Worm (Caenorhabditis elegans) whole organism, L4 larva: ENCODE measurements around the gene unc-17.
A peak's percentile ranks its signal among the peaks of the same experiment; 100 is the strongest.

ENCODE experiments used
- D1046.2 ChIP-seq: fragments of 200-800 bp; sonication (Bioruptor generic); IDR thresholded peaks from 2 replicates; pipeline ENCODE4 v1.3.6; 2022; ENCODE audit warnings: missing genetic modification characterization, missing compliant biosample characterization
- F10B5.3 ChIP-seq: sonication (generic microtip); optimal IDR thresholded peaks from 2 replicates; lab custom pipeline; 2016; ENCODE audit warnings: mild to moderate bottlenecking, missing genetic modification characterization, missing compliant biosample characterization
- F26F4.8 ChIP-seq: fragments of 200-800 bp; sonication (Bioruptor generic); conservative IDR thresholded peaks from 2 replicates; pipeline ENCODE4 v1.3.6; 2022; ENCODE audit warnings: missing genetic modification characterization, missing compliant biosample characterization
- F44E2.7 ChIP-seq: fragments of 200-800 bp; sonication (Bioruptor generic); IDR thresholded peaks from 2 replicates; pipeline ENCODE4 v2.1.2; 2022; ENCODE audit warnings: missing genetic modification characterization, missing compliant biosample characterization
- F49E8.2 ChIP-seq: sonication (generic microtip); optimal IDR thresholded peaks from 2 replicates; lab custom pipeline; 2016; ENCODE audit warnings: missing compliant biosample characterization, mild to moderate bottlenecking, missing genetic modification characterization, borderline replicate concordance
- T26A8.4 ChIP-seq: fragments of 200-800 bp; sonication (Bioruptor generic); IDR thresholded peaks from 2 replicates; pipeline ENCODE4 v1.3.6; 2022; ENCODE audit warnings: missing genetic modification characterization, missing compliant biosample characterization
- Y75B8A.6 ChIP-seq: fragments of 200-800 bp; sonication (Bioruptor generic); IDR thresholded peaks from 2 replicates; pipeline ENCODE4 v1.3.6; 2022; ENCODE audit warnings: missing genetic modification reagents, missing genetic modification characterization, missing compliant biosample characterization
- ZK337.2 ChIP-seq: fragments of 200-800 bp; sonication (Bioruptor generic); IDR thresholded peaks from 2 replicates; pipeline ENCODE4 v1.3.6; 2022; ENCODE audit warnings: missing genetic modification reagents, missing genetic modification characterization, missing compliant biosample characterization
- aha-1 ChIP-seq: fragments of 150-350 bp; peaks from one replicate; lab custom pipeline; 2014; ENCODE audit warnings: missing biosample characterization, missing genetic modification characterization
- ama-1 ChIP-seq: fragments of 150-350 bp; optimal IDR thresholded peaks from 2 replicates; lab custom pipeline; 2014; ENCODE audit warnings: inconsistent platforms, mixed read lengths
- arid-1 ChIP-seq: fragments of 200-800 bp; sonication (Bioruptor generic); conservative IDR thresholded peaks from 2 replicates; pipeline ENCODE4 v1.3.6; 2022; ENCODE audit warnings: missing genetic modification reagents, missing genetic modification characterization, missing compliant biosample characterization
- attf-4 ChIP-seq: sonication (generic microtip); optimal IDR thresholded peaks from 3 replicates; lab custom pipeline; 2017; ENCODE audit warnings: missing biosample characterization, missing genetic modification characterization
- ceh-28 ChIP-seq: fragments of 150-350 bp; optimal IDR thresholded peaks from 2 replicates; lab custom pipeline; 2014; ENCODE audit warnings: missing biosample characterization, missing genetic modification reagents, missing genetic modification characterization
- ceh-32 ChIP-seq: sonication (generic microtip); optimal IDR thresholded peaks from 2 replicates; lab custom pipeline; 2016; ENCODE audit warnings: mild to moderate bottlenecking, missing genetic modification characterization, missing compliant biosample characterization; ENCODE audit not compliant: poor library complexity
- ceh-44 ChIP-seq: fragments of 200-800 bp; sonication (Bioruptor generic); IDR thresholded peaks from 2 replicates; pipeline ENCODE4 v1.3.6; 2022; ENCODE audit warnings: missing genetic modification reagents, missing genetic modification characterization, missing compliant biosample characterization
- ceh-62 ChIP-seq: sonication (generic microtip); optimal IDR thresholded peaks from 2 replicates; lab custom pipeline; 2017; ENCODE audit warnings: missing biosample characterization, missing genetic modification characterization
- ctbp-1 ChIP-seq: fragments of 200-800 bp; sonication (Bioruptor generic); IDR thresholded peaks from 2 replicates; pipeline ENCODE4 v1.3.6; 2022; ENCODE audit warnings: missing genetic modification reagents, missing genetic modification characterization, missing compliant biosample characterization
- dmd-9 ChIP-seq: fragments of 200-800 bp; sonication (Bioruptor generic); IDR thresholded peaks from 2 replicates; pipeline ENCODE4 v1.3.6; 2022; ENCODE audit warnings: missing genetic modification reagents, missing genetic modification characterization, missing compliant biosample characterization
- dpl-1 ChIP-seq: fragments of 150-350 bp; optimal IDR thresholded peaks from 2 replicates; lab custom pipeline; 2014; ENCODE audit warnings: missing biosample characterization, missing genetic modification reagents, missing genetic modification characterization
- duxl-1 ChIP-seq: sonication (generic microtip); optimal IDR thresholded peaks from 2 replicates; lab custom pipeline; 2016; ENCODE audit warnings: mild to moderate bottlenecking, missing genetic modification characterization, moderate library complexity, missing compliant biosample characterization; ENCODE audit not compliant: poor library complexity
- egl-27 ChIP-seq: sonication (generic microtip); optimal IDR thresholded peaks from 3 replicates; lab custom pipeline; 2017; ENCODE audit warnings: missing biosample characterization, missing genetic modification reagents, missing genetic modification characterization
- fkh-10 ChIP-seq: fragments of 150-350 bp; optimal IDR thresholded peaks from 2 replicates; lab custom pipeline; 2014; ENCODE audit warnings: missing biosample characterization, missing genetic modification reagents, missing genetic modification characterization
- fos-1 ChIP-seq: fragments of 150-350 bp; optimal IDR thresholded peaks from 2 replicates; lab custom pipeline; 2014; ENCODE audit warnings: missing biosample characterization, missing genetic modification characterization
- hlh-11 ChIP-seq: fragments of 200-800 bp; sonication (Bioruptor generic); optimal IDR thresholded peaks from 2 replicates; lab custom pipeline; 2018; ENCODE audit warnings: mild to moderate bottlenecking, missing genetic modification characterization, missing compliant biosample characterization
- hlh-30 ChIP-seq: sonication (generic microtip); optimal IDR thresholded peaks from 2 replicates; lab custom pipeline; 2017; ENCODE audit warnings: antibody characterized with exemption, mild to moderate bottlenecking, missing genetic modification characterization, missing compliant biosample characterization; ENCODE audit not compliant: insufficient read depth
- hmg-1.1 ChIP-seq: fragments of 200-800 bp; sonication (Bioruptor generic); IDR thresholded peaks from 2 replicates; pipeline ENCODE4 v1.3.6; 2022; ENCODE audit warnings: missing genetic modification reagents, missing genetic modification characterization, missing compliant biosample characterization
- lim-7 ChIP-seq: fragments of 200-800 bp; sonication (Bioruptor generic); IDR thresholded peaks from 2 replicates; pipeline ENCODE4 v1.3.6; 2022; ENCODE audit warnings: missing genetic modification characterization, missing compliant biosample characterization
- lin-1 ChIP-seq: fragments of 200-800 bp; sonication (Bioruptor generic); IDR thresholded peaks from 2 replicates; pipeline ENCODE4 v1.3.6; 2022; ENCODE audit warnings: missing genetic modification reagents, missing genetic modification characterization, missing compliant biosample characterization
- lin-38 ChIP-seq: fragments of 200-800 bp; sonication (Bioruptor generic); IDR thresholded peaks from 2 replicates; pipeline ENCODE4 v1.3.6; 2022; ENCODE audit warnings: missing genetic modification reagents, missing genetic modification characterization, missing compliant biosample characterization
- lin-39 ChIP-seq: fragments of 150-350 bp; optimal IDR thresholded peaks from 2 replicates; lab custom pipeline; 2014; ENCODE audit warnings: missing biosample characterization, missing genetic modification reagents, missing genetic modification characterization
- lir-3 ChIP-seq: sonication (generic microtip); optimal IDR thresholded peaks from 2 replicates; lab custom pipeline; 2016; ENCODE audit warnings: mild to moderate bottlenecking, missing genetic modification characterization, missing compliant biosample characterization
- mdl-1 ChIP-seq, 2 experiments: fragments of 150-350 bp in 1 of 2; sonication (generic microtip) in 1 of 2; optimal IDR thresholded peaks; 2 replicates each; lab custom pipeline; 2014 to 2017; ENCODE audit warnings: missing biosample characterization in 2 of 2, missing genetic modification characterization in 2 of 2
- mdt-29 ChIP-seq: fragments of 200-800 bp; sonication (Bioruptor generic); IDR thresholded peaks from 2 replicates; pipeline ENCODE4 v1.3.6; 2022; ENCODE audit warnings: missing genetic modification reagents, missing genetic modification characterization, missing compliant biosample characterization
- mep-1 ChIP-seq: fragments of 150-350 bp; sonication (generic microtip); optimal IDR thresholded peaks from 3 replicates; lab custom pipeline; 2014; ENCODE audit warnings: missing biosample characterization, missing genetic modification characterization
- mes-2 ChIP-seq: sonication (generic microtip); optimal IDR thresholded peaks from 2 replicates; lab custom pipeline; 2016; ENCODE audit warnings: missing genotype, mild to moderate bottlenecking, missing genetic modification characterization, missing compliant biosample characterization; ENCODE audit not compliant: poor library complexity, severe bottlenecking
- nhr-111 ChIP-seq: fragments of 200-800 bp; sonication (Bioruptor generic); optimal IDR thresholded peaks from 2 replicates; lab custom pipeline; 2018; ENCODE audit warnings: mild to moderate bottlenecking, missing genetic modification characterization, missing compliant biosample characterization
- nhr-237 ChIP-seq: sonication (generic microtip); optimal IDR thresholded peaks from 2 replicates; lab custom pipeline; 2017; ENCODE audit warnings: missing biosample characterization, missing genetic modification characterization
- nhr-25 ChIP-seq: sonication (generic microtip); optimal IDR thresholded peaks from 2 replicates; lab custom pipeline; 2017; ENCODE audit warnings: missing genetic modification characterization, mild to moderate bottlenecking, missing compliant biosample characterization, antibody characterized with exemption, moderate library complexity, borderline replicate concordance; ENCODE audit not compliant: insufficient read depth
- nhr-28 ChIP-seq: fragments of 150-350 bp; optimal IDR thresholded peaks from 2 replicates; lab custom pipeline; 2014; ENCODE audit warnings: missing biosample characterization, missing genetic modification characterization
- nhr-76 ChIP-seq: fragments of 150-350 bp; optimal IDR thresholded peaks from 2 replicates; lab custom pipeline; 2014; ENCODE audit warnings: missing biosample characterization, missing genetic modification characterization
- nhr-77 ChIP-seq: fragments of 150-350 bp; optimal IDR thresholded peaks from 2 replicates; lab custom pipeline; 2014; ENCODE audit warnings: missing biosample characterization, missing genetic modification characterization
- saeg-2 ChIP-seq: fragments of 200-800 bp; sonication (Bioruptor generic); IDR thresholded peaks from 2 replicates; pipeline ENCODE4 v1.3.6; 2022; ENCODE audit warnings: missing genetic modification reagents, missing genetic modification characterization, missing compliant biosample characterization
- sdz-12 ChIP-seq: fragments of 200-800 bp; sonication (Bioruptor generic); optimal IDR thresholded peaks from 2 replicates; lab custom pipeline; 2018; ENCODE audit warnings: mild to moderate bottlenecking, missing genetic modification characterization, missing compliant biosample characterization
- skn-1 ChIP-seq: fragments of 150-350 bp; optimal IDR thresholded peaks from 2 replicates; lab custom pipeline; 2014; ENCODE audit warnings: missing biosample characterization, missing genetic modification characterization
- snpc-4 ChIP-seq: fragments of 150-350 bp; optimal IDR thresholded peaks from 2 replicates; lab custom pipeline; 2014; ENCODE audit warnings: missing biosample characterization, missing genetic modification characterization
- spr-1 ChIP-seq: sonication (generic microtip); optimal IDR thresholded peaks from 2 replicates; lab custom pipeline; 2016; ENCODE audit warnings: mild to moderate bottlenecking, missing genetic modification characterization, missing compliant biosample characterization
- tag-97 ChIP-seq: fragments of 200-800 bp; sonication (Bioruptor generic); IDR thresholded peaks from 2 replicates; pipeline ENCODE4 v1.3.6; 2022; ENCODE audit warnings: missing genetic modification characterization, missing compliant biosample characterization
- zfp-2 ChIP-seq: sonication (generic microtip); optimal IDR thresholded peaks from 2 replicates; lab custom pipeline; 2016; ENCODE audit warnings: mild to moderate bottlenecking, missing genetic modification characterization, missing compliant biosample characterization
- zfp-3 ChIP-seq: fragments of 200-800 bp; sonication (Bioruptor generic); conservative IDR thresholded peaks from 2 replicates; pipeline ENCODE4 v1.3.6; 2022; ENCODE audit warnings: missing genetic modification reagents, missing genetic modification characterization, missing compliant biosample characterization
- zip-11 ChIP-seq: fragments of 200-800 bp; sonication (Bioruptor generic); IDR thresholded peaks from 2 replicates; pipeline ENCODE4 v1.3.6; 2022; ENCODE audit warnings: missing genetic modification characterization, missing compliant biosample characterization
- ztf-11 ChIP-seq: fragments of 150-350 bp; optimal IDR thresholded peaks from 2 replicates; lab custom pipeline; 2014; ENCODE audit warnings: missing biosample characterization, missing genetic modification characterization
- ztf-7 ChIP-seq: fragments of 150-350 bp; optimal IDR thresholded peaks from 2 replicates; lab custom pipeline; 2014; ENCODE audit warnings: missing biosample characterization, missing genetic modification characterization

unc-17 gene

ce11 chrIV:3636528-3637129, 12.1 kb upstream of the unc-17 start, which contains the start of gene madf-9 (continued):
- peak; percentile 94 for TF ChIP-seq hmg-1.1 (GFP tag; lab: Robert Waterston, UW)
- TF ChIP-seq sdz-12 (GFP tag; lab: Kevin White, UChicago) = no peak
- TF ChIP-seq mep-1 = peak; percentile 68
- peak; percentile 18 for TF ChIP-seq dpl-1 (GFP tag; lab: Kevin White, UChicago)
- TF ChIP-seq ceh-44 (GFP tag; lab: Robert Waterston, UW) = no peak
- TF ChIP-seq tag-97 (GFP tag; lab: Robert Waterston, UW) = no peak
- TF ChIP-seq ztf-7 (tag; lab: Kevin White, UChicago) = no peak
- no peak for TF ChIP-seq egl-27 (tag; lab: Kevin White, UChicago)
- TF ChIP-seq duxl-1 (tag; lab: Kevin White, UChicago) = no peak
- no peak for TF ChIP-seq fkh-10 (GFP tag; lab: Kevin White, UChicago)
- no peak for TF ChIP-seq fos-1
- no peak for TF ChIP-seq ztf-11 (tag; lab: Kevin White, UChicago)
- TF ChIP-seq skn-1 (tag; lab: Kevin White, UChicago) = no peak
- no peak for TF ChIP-seq zfp-2 (tag; lab: Kevin White, UChicago)
- TF ChIP-seq ceh-62 (tag; lab: Kevin White, UChicago) = no peak
- TF ChIP-seq mdt-29 (GFP tag; lab: Robert Waterston, UW) = no peak
- TF ChIP-seq T26A8.4 = peak; percentile 77
- TF ChIP-seq saeg-2 = 0 out of 2 replicates have a peak, but pooled peaks have one; percentile 64
- no peak for TF ChIP-seq lim-7 (GFP tag; lab: Robert Waterston, UW)
- TF ChIP-seq nhr-111 (GFP tag; lab: Kevin White, UChicago) = no peak
- TF ChIP-seq spr-1 (tag; lab: Kevin White, UChicago) = peak; percentile 71
- no peak for TF ChIP-seq zfp-3 (GFP tag; lab: Robert Waterston, UW)
- no peak for TF ChIP-seq zip-11 (GFP tag; lab: Robert Waterston, UW)
- TF ChIP-seq ceh-28 (tag; lab: Kevin White, UChicago) = no peak
- TF ChIP-seq D1046.2 (GFP tag; lab: Robert Waterston, UW) = no peak
- TF ChIP-seq mes-2 = no peak
- no peak for TF ChIP-seq F49E8.2 (tag; lab: Kevin White, UChicago)
- no peak for TF ChIP-seq Y75B8A.6 (GFP tag; lab: Robert Waterston, UW)
- no peak for TF ChIP-seq nhr-77 (tag; lab: Kevin White, UChicago)
- TF ChIP-seq nhr-25 = no peak
- peak; percentile 99 for TF ChIP-seq aha-1
- TF ChIP-seq hlh-30 (tag; lab: Kevin White, UChicago) = peak; percentile 83
- TF ChIP-seq lir-3 (tag; lab: Kevin White, UChicago) = no peak
- TF ChIP-seq nhr-76 (tag; lab: Kevin White, UChicago) = no peak
- peak; percentile 64 for TF ChIP-seq nhr-28
- 0 out of 2 replicates have a peak, but pooled peaks have one; percentile 37 for TF ChIP-seq arid-1 (GFP tag; lab: Robert Waterston, UW)
- TF ChIP-seq dmd-9 (GFP tag; lab: Robert Waterston, UW) = no peak
- TF ChIP-seq lin-38 (GFP tag; lab: Robert Waterston, UW) = peak; percentile 69
- TF ChIP-seq lin-39 (tag; lab: Kevin White, UChicago) = no peak
- no peak for TF ChIP-seq ama-1 (lab: Kevin White, UChicago)
- TF ChIP-seq hlh-11 (tag; lab: Kevin White, UChicago) = peak; percentile 92
- TF ChIP-seq F44E2.7 (GFP tag; lab: Robert Waterston, UW) = no peak
- peak; percentile 13 for TF ChIP-seq F10B5.3
- no peak for TF ChIP-seq ceh-32
- no peak for TF ChIP-seq lin-1 (GFP tag; lab: Robert Waterston, UW)
- TF ChIP-seq ZK337.2 (GFP tag; lab: Robert Waterston, UW) = no peak
- TF ChIP-seq snpc-4 (tag; lab: Kevin White, UChicago) = no peak
- TF ChIP-seq attf-4 (tag; lab: Kevin White, UChicago) = no peak
- peak; percentile 78 to 88 for TF ChIP-seq mdl-1 (tag; optimal IDR thresholded peaks at IDR 0.05; lab: Kevin White, UChicago)
- TF ChIP-seq F26F4.8 = no peak
- no peak for TF ChIP-seq nhr-237 (tag; lab: Kevin White, UChicago)
- peak; percentile 61 for TF ChIP-seq ctbp-1 (GFP tag; lab: Robert Waterston, UW)
